Fruit fly (Drosophila melanogaster) whole organism, wandering third instar larva: ENCODE data around the gene Uch-L5.

Source experiments
- Abd-B ChIP-seq: fragments of >200 bp; optimal IDR thresholded peaks from 2 replicates; lab custom pipeline; 2017; ENCODE audit warnings: missing biosample characterization, missing genetic modification characterization
- Dif ChIP-seq: fragments of 200-275, 200-300 bp; sonication (Bioruptor generic); optimal IDR thresholded peaks from 2 replicates; lab custom pipeline; 2018; ENCODE audit warnings: missing biosample characterization, missing genetic modification characterization; ENCODE audit not compliant: partially characterized antibody
- HLH106 ChIP-seq: fragments of 200-800 bp; optimal IDR thresholded peaks from 3 replicates; lab custom pipeline; 2019; ENCODE audit warnings: missing biosample characterization, mild to moderate bottlenecking, missing genetic modification characterization, moderate library complexity
- Jra ChIP-seq: sonication (Bioruptor generic); optimal IDR thresholded peaks from 2 replicates; lab custom pipeline; 2016; ENCODE audit warnings: missing biosample characterization, missing genetic modification characterization
- Rel ChIP-seq, 2 experiments: fragments of 200-800 bp; sonication (Bioruptor generic) in 1 of 2; optimal IDR thresholded peaks; 2 replicates in 1 of 2; 3 replicates in 1 of 2; lab custom pipeline; 2016 to 2019; ENCODE audit warnings: mild to moderate bottlenecking in 2 of 2, missing biosample characterization in 2 of 2, missing genetic modification characterization in 2 of 2, moderate library complexity in 1 of 2
- Vsx2 ChIP-seq: fragments of 200-300, 225-300 bp; sonication (Bioruptor generic); optimal IDR thresholded peaks from 2 replicates; lab custom pipeline; 2018; ENCODE audit warnings: missing biosample characterization, missing genetic modification characterization; ENCODE audit not compliant: partially characterized antibody
- lola ChIP-seq: fragments of >200 bp; optimal IDR thresholded peaks from 2 replicates; lab custom pipeline; 2017; ENCODE audit warnings: missing biosample characterization, missing genetic modification characterization
- pan ChIP-seq: fragments of >200 bp; optimal IDR thresholded peaks from 2 replicates; lab custom pipeline; 2017
- usp ChIP-seq: fragments of >200 bp; optimal IDR thresholded peaks from 2 replicates; lab custom pipeline; 2017; ENCODE audit warnings: missing biosample characterization, missing genetic modification characterization

DNA sequence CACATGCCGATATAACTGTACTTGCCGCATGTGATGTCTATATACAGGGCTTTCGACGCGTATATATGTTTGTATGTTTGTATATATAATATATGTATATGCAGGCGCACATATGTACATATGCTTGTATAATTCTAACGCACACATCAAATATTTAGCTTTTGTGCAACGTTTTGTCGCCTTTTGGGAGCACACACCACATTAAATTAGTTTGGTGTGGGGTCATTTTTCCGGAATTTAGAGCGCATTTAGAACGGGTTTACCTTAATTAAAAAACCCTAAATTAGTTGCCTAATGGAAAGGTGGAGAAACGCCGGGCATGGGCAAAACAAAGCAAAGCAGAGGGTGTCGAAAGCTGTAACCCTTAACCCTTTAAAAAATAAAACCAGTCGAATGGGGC is 9.5 kb downstream of the Uch-L5 start:
- TF ChIP-seq Rel (GFP tag; optimal IDR thresholded peaks at IDR 0.05; lab: Kevin White, UChicago) (no peak), Rel (tag; optimal IDR thresholded peaks at IDR 0.05; lab: Kevin White, UChicago) (no peak), Abd-B (GFP tag; lab: Kevin White, UChicago) (no peak), usp (GFP tag; lab: Kevin White, UChicago) (no peak), HLH106 (tag; lab: Kevin White, UChicago) (no peak), Vsx2 (no peak), lola (GFP tag; lab: Kevin White, UChicago) (no peak), Dif (GFP tag; lab: Kevin White, UChicago) (no peak), pan (lab: Kevin White, UChicago) (no peak), Jra (GFP tag; lab: Kevin White, UChicago) (no peak)
